Worm (Caenorhabditis elegans): ENCODE data around the gene srxa-12.

The srxa-12 gene

ce11 chrV:13931952-13932351, 5.5 kb downstream of the srxa-12 start:
- no peak for TF ChIP-seq sem-2 (GFP tag; optimal IDR thresholded peaks at IDR 0.05)
- no peak for TF ChIP-seq lsy-2 (tag; optimal IDR thresholded peaks at IDR 0.05)
- TF ChIP-seq bed-3 (GFP tag; optimal IDR thresholded peaks at IDR 0.05) = no peak
- TF ChIP-seq lin-32 (GFP tag; optimal IDR thresholded peaks at IDR 0.05) = no peak
- TF ChIP-seq sptf-1 (tag; optimal IDR thresholded peaks at IDR 0.05) = no peak
- no peak for TF ChIP-seq ham-2 (GFP tag; optimal IDR thresholded peaks at IDR 0.05)
- no peak for TF ChIP-seq nhr-237 (tag; optimal IDR thresholded peaks at IDR 0.05)
- TF ChIP-seq elt-3 (tag; optimal IDR thresholded peaks at IDR 0.05) = no peak
- no peak for TF ChIP-seq tbx-8 (GFP tag; optimal IDR thresholded peaks at IDR 0.05)
- no peak for TF ChIP-seq drap-1 (GFP tag; optimal IDR thresholded peaks at IDR 0.05)
- no peak for TF ChIP-seq snpc-4 (tag; optimal IDR thresholded peaks at IDR 0.05)
- TF ChIP-seq unc-39 (tag; optimal IDR thresholded peaks at IDR 0.05) = no peak
- TF ChIP-seq cnd-1 (tag; optimal IDR thresholded peaks at IDR 0.05) = no peak
- no peak for TF ChIP-seq mls-2 (tag; optimal IDR thresholded peaks at IDR 0.05)
- no peak for TF ChIP-seq nhr-12 (tag; optimal IDR thresholded peaks at IDR 0.05)
- no peak for TF ChIP-seq ceh-39 (tag; optimal IDR thresholded peaks at IDR 0.05)
- no peak for TF ChIP-seq nhr-28 (tag; optimal IDR thresholded peaks at IDR 0.05)
- no peak for TF ChIP-seq nhr-2 (tag; optimal IDR thresholded peaks at IDR 0.05)
- TF ChIP-seq unc-62 (GFP tag; optimal IDR thresholded peaks at IDR 0.05) = no peak
- TF ChIP-seq unc-120 (tag; optimal IDR thresholded peaks at IDR 0.05; ENCODE audit: poor library complexity, severe bottlenecking) = no peak

ce11 chrV:13934545-13934944, 8.0 kb downstream of the srxa-12 start, which contains the start of gene R10D12.1:
Gene R10D12.1, minus strand, starts transcription at chrV:13934645.
- TF ChIP-seq ceh-39 (tag; optimal IDR thresholded peaks at IDR 0.05) (no peak), tbx-8 (GFP tag; optimal IDR thresholded peaks at IDR 0.05) (no peak), nhr-28 (tag; optimal IDR thresholded peaks at IDR 0.05) (no peak), pha-4 (tag; optimal IDR thresholded peaks at IDR 0.05) (no peak), lin-13 (tag; optimal IDR thresholded peaks at IDR 0.05) (no peak), lin-32 (GFP tag; optimal IDR thresholded peaks at IDR 0.05) (no peak), mls-2 (tag; optimal IDR thresholded peaks at IDR 0.05) (no peak), nhr-12 (tag; optimal IDR thresholded peaks at IDR 0.05) (no peak), M03D4.4 (tag; optimal IDR thresholded peaks at IDR 0.05) (no peak), ces-1 (GFP tag; optimal IDR thresholded peaks at IDR 0.05) (no peak), ham-2 (GFP tag; optimal IDR thresholded peaks at IDR 0.05) (no peak), unc-120 (tag; optimal IDR thresholded peaks at IDR 0.05; ENCODE audit: poor library complexity, severe bottlenecking) (no peak)

ce11 chrV:13935423-13935822, 8.9 kb downstream of the srxa-12 start:
- peak; percentile 31 for TF ChIP-seq elt-3 (tag; optimal IDR thresholded peaks at IDR 0.05)
- TF ChIP-seq zip-8 (tag; optimal IDR thresholded peaks at IDR 0.05) = no peak

ce11 chrV:13936052-13936451, 9.6 kb downstream of the srxa-12 start:
- TF ChIP-seq M03D4.4 (tag; optimal IDR thresholded peaks at IDR 0.05) = no peak
- no peak for TF ChIP-seq lsy-2 (tag; optimal IDR thresholded peaks at IDR 0.05)
- no peak for TF ChIP-seq cnd-1 (tag; optimal IDR thresholded peaks at IDR 0.05)

ce11 chrV:13936850-13937249, 10.4 kb downstream of the srxa-12 start, which contains the start of gene srw-145:
Gene srw-145, plus strand, starts transcription at chrV:13937150.
- TF ChIP-seq ceh-39 (tag; optimal IDR thresholded peaks at IDR 0.05) (no peak), lin-32 (GFP tag; optimal IDR thresholded peaks at IDR 0.05) (no peak), nhr-237 (tag; optimal IDR thresholded peaks at IDR 0.05) (no peak), mab-5 (tag; optimal IDR thresholded peaks at IDR 0.05) (no peak), nhr-12 (tag; optimal IDR thresholded peaks at IDR 0.05) (no peak), unc-39 (tag; optimal IDR thresholded peaks at IDR 0.05) (no peak), sptf-1 (tag; optimal IDR thresholded peaks at IDR 0.05) (no peak), sem-2 (GFP tag; optimal IDR thresholded peaks at IDR 0.05) (no peak), nhr-28 (tag; optimal IDR thresholded peaks at IDR 0.05) (no peak)

ce11 chrV:13942082-13942481, 15.6 kb downstream of the srxa-12 start, which contains the start of gene dpr-1:
Gene dpr-1, minus strand, starts transcription at chrV:13942182.
- TF ChIP-seq hlh-1 (tag; optimal IDR thresholded peaks at IDR 0.05) = no peak
- TF ChIP-seq mab-5 (tag; optimal IDR thresholded peaks at IDR 0.05) = no peak
- TF ChIP-seq blmp-1 (tag; optimal IDR thresholded peaks at IDR 0.05) = no peak
- no peak for TF ChIP-seq lsy-2 (tag; optimal IDR thresholded peaks at IDR 0.05)
- TF ChIP-seq snpc-4 (tag; optimal IDR thresholded peaks at IDR 0.05) = no peak
- no peak for TF ChIP-seq unc-39 (tag; optimal IDR thresholded peaks at IDR 0.05)
- no peak for TF ChIP-seq ceh-39 (tag; optimal IDR thresholded peaks at IDR 0.05)
- no peak for TF ChIP-seq unc-62 (GFP tag; optimal IDR thresholded peaks at IDR 0.05)
- TF ChIP-seq ceh-83 (GFP tag; optimal IDR thresholded peaks at IDR 0.05) = no peak
- no peak for TF ChIP-seq M03D4.4 (tag; optimal IDR thresholded peaks at IDR 0.05)
- no peak for TF ChIP-seq nhr-28 (tag; optimal IDR thresholded peaks at IDR 0.05)
- no peak for TF ChIP-seq nhr-76 (tag; optimal IDR thresholded peaks at IDR 0.05)
- no peak for TF ChIP-seq nhr-237 (tag; optimal IDR thresholded peaks at IDR 0.05)
- no peak for TF ChIP-seq elt-1 (tag; optimal IDR thresholded peaks at IDR 0.05; ENCODE audit: borderline replicate concordance, insufficient read depth)

All from whole organism, mixed stage, embryonic.